Worm (Caenorhabditis elegans) whole organism, L2 larva: ENCODE measurements around the gene sqt-2.

Experiments
- C34F6.9 ChIP-seq: fragments of 150-350 bp; optimal IDR thresholded peaks from 2 replicates; lab custom pipeline; 2014; ENCODE audit warnings: missing biosample characterization, missing genetic modification characterization
- F13H6.1 ChIP-seq: sonication (generic microtip); optimal IDR thresholded peaks from 2 replicates; lab custom pipeline; 2016; ENCODE audit warnings: missing genetic modification characterization, missing compliant biosample characterization
- R02D3.7 ChIP-seq: fragments of 150-350 bp; optimal IDR thresholded peaks from 2 replicates; lab custom pipeline; 2014; ENCODE audit warnings: missing biosample characterization, missing genetic modification characterization
- Y55F3AM.14 ChIP-seq: fragments of 200-800 bp; sonication (Bioruptor generic); optimal IDR thresholded peaks from 2 replicates; lab custom pipeline; 2018; ENCODE audit warnings: mild to moderate bottlenecking, missing genetic modification characterization, missing compliant biosample characterization
- alr-1 ChIP-seq: fragments of 150-350 bp; optimal IDR thresholded peaks from 2 replicates; lab custom pipeline; 2014; ENCODE audit warnings: missing biosample characterization, missing genetic modification characterization
- ama-1 ChIP-seq: fragments of 150-350 bp; optimal IDR thresholded peaks from 2 replicates; lab custom pipeline; 2018; ENCODE audit warnings: inconsistent platforms
- blmp-1 ChIP-seq: sonication (generic microtip); optimal IDR thresholded peaks from 2 replicates; lab custom pipeline; 2017; ENCODE audit warnings: missing genetic modification characterization, mild to moderate bottlenecking, missing compliant biosample characterization, antibody characterized with exemption, moderate library complexity; ENCODE audit not compliant: insufficient read depth
- crh-2 ChIP-seq: sonication (generic microtip); optimal IDR thresholded peaks from 2 replicates; lab custom pipeline; 2017; ENCODE audit warnings: missing biosample characterization, missing genetic modification characterization
- egl-27 ChIP-seq: sonication (generic microtip); optimal IDR thresholded peaks from 3 replicates; lab custom pipeline; 2017; ENCODE audit warnings: missing biosample characterization, missing genetic modification reagents, missing genetic modification characterization
- elt-3 ChIP-seq: sonication (generic microtip); optimal IDR thresholded peaks from 2 replicates; lab custom pipeline; 2017; ENCODE audit warnings: missing biosample characterization, missing genetic modification characterization
- gmeb-1 ChIP-seq: fragments of 150-350 bp; optimal IDR thresholded peaks from 2 replicates; lab custom pipeline; 2014; ENCODE audit warnings: missing biosample characterization, missing genetic modification characterization
- lin-11 ChIP-seq: fragments of 150-350 bp; sonication (generic microtip); optimal IDR thresholded peaks from 2 replicates; lab custom pipeline; 2014; ENCODE audit warnings: missing biosample characterization, missing genetic modification characterization, inconsistent platforms, mixed read lengths
- lin-39 ChIP-seq: fragments of 150-350 bp; optimal IDR thresholded peaks from 2 replicates; lab custom pipeline; 2014; ENCODE audit warnings: missing biosample characterization, missing genetic modification reagents, missing genetic modification characterization
- lsy-2 ChIP-seq, 2 experiments: fragments of 150-350 bp in 1 of 2; sonication (generic microtip) in 1 of 2; optimal IDR thresholded peaks; 2 replicates each; lab custom pipeline; 2014 to 2017; ENCODE audit warnings: missing biosample characterization in 2 of 2, missing genetic modification characterization in 2 of 2
- mab-5 ChIP-seq: fragments of 150-350 bp; optimal IDR thresholded peaks from 2 replicates; lab custom pipeline; 2014; ENCODE audit warnings: missing biosample characterization, missing genetic modification characterization
- mbf-1 ChIP-seq: sonication (generic microtip); optimal IDR thresholded peaks from 2 replicates; lab custom pipeline; 2017; ENCODE audit warnings: missing biosample characterization, missing genetic modification characterization
- nhr-10 ChIP-seq: sonication (generic microtip); optimal IDR thresholded peaks from 2 replicates; lab custom pipeline; 2017; ENCODE audit warnings: missing biosample characterization, missing genetic modification characterization
- nhr-12 ChIP-seq: fragments of 150-350 bp; optimal IDR thresholded peaks from 2 replicates; lab custom pipeline; 2014; ENCODE audit warnings: missing biosample characterization, missing genetic modification characterization
- nhr-129 ChIP-seq: fragments of 150-350 bp; optimal IDR thresholded peaks from 2 replicates; lab custom pipeline; 2014; ENCODE audit warnings: missing biosample characterization, missing genetic modification characterization
- nhr-21 ChIP-seq: fragments of 150-350 bp; optimal IDR thresholded peaks from 2 replicates; lab custom pipeline; 2014; ENCODE audit warnings: missing biosample characterization, missing genetic modification characterization
- nhr-23 ChIP-seq: fragments of 150-350 bp; optimal IDR thresholded peaks from 2 replicates; lab custom pipeline; 2014; ENCODE audit warnings: missing biosample characterization, missing genetic modification reagents, missing genetic modification characterization
- nhr-237 ChIP-seq: fragments of 150-350 bp; optimal IDR thresholded peaks from 2 replicates; lab custom pipeline; 2014; ENCODE audit warnings: missing biosample characterization, missing genetic modification characterization
- nhr-25 ChIP-seq: fragments of 150-350 bp; sonication (generic microtip); optimal IDR thresholded peaks from 3 replicates; lab custom pipeline; 2014; ENCODE audit warnings: missing biosample characterization, missing genetic modification characterization
- nhr-6 ChIP-seq: fragments of 150-350 bp; optimal IDR thresholded peaks from 2 replicates; lab custom pipeline; 2014; ENCODE audit warnings: missing biosample characterization, missing genetic modification characterization
- sem-4 ChIP-seq: fragments of 150-350 bp; optimal IDR thresholded peaks from 2 replicates; lab custom pipeline; 2014; ENCODE audit warnings: missing biosample characterization, missing genetic modification reagents, missing genetic modification characterization
- sma-3 ChIP-seq: sonication (generic microtip); optimal IDR thresholded peaks from 2 replicates; lab custom pipeline; 2016; ENCODE audit warnings: missing genetic modification reagents, missing genetic modification characterization, missing compliant biosample characterization
- sma-9 ChIP-seq, 2 experiments: fragments of 150-350 bp in 1 of 2; sonication (generic microtip) in 1 of 2; optimal IDR thresholded peaks; 2 replicates each; lab custom pipeline; 2014 to 2016; ENCODE audit warnings: missing genetic modification characterization in 2 of 2, mild to moderate bottlenecking in 1 of 2, missing biosample characterization in 1 of 2, missing compliant biosample characterization in 1 of 2, missing genetic modification reagents in 1 of 2, moderate library complexity in 1 of 2
- unc-39 ChIP-seq: fragments of 150-350 bp; optimal IDR thresholded peaks from 2 replicates; lab custom pipeline; 2014; ENCODE audit warnings: missing biosample characterization, missing genetic modification characterization
- unc-55 ChIP-seq: fragments of 150-350 bp; sonication (generic microtip); optimal IDR thresholded peaks from 3 replicates; lab custom pipeline; 2014; ENCODE audit warnings: missing biosample characterization, missing genetic modification reagents, missing genetic modification characterization
- ztf-11 ChIP-seq: sonication (generic microtip); optimal IDR thresholded peaks from 2 replicates; lab custom pipeline; 2017; ENCODE audit warnings: missing biosample characterization, missing genetic modification characterization

sqt-2 gene

DNA sequence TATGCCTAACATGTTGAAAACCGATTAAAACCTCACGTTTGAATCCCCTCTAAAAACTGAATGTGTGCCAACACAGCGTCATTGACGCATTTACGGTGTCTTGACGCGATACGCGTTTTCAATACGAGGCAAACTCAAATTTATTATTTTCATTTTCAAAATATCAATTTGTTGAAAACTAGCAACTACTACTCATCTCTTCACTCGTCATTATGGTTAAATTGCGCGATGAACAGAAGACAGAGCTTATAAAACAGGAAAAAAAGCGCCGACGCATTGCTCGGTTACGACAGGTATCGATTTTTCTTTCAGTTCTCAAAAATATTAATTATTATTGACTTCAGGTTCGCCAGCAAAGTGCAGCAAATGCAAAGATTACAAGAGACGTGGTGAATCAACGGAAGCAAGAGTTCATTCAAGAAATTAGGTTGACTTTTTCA lies 1.5 kb downstream of the sqt-2 start, which contains the start of gene enee-1 (continued):
- TF ChIP-seq blmp-1 (tag; lab: Kevin White, UChicago) (peak; percentile 38), sma-3 (GFP tag; lab: Kevin White, UChicago) (peak; percentile 86), ztf-11 (tag; lab: Kevin White, UChicago) (no peak), unc-55 (peak; percentile 97), mab-5 (tag; lab: Kevin White, UChicago) (peak; percentile 77), nhr-23 (no peak), lin-39 (tag; lab: Kevin White, UChicago) (no peak)

DNA sequence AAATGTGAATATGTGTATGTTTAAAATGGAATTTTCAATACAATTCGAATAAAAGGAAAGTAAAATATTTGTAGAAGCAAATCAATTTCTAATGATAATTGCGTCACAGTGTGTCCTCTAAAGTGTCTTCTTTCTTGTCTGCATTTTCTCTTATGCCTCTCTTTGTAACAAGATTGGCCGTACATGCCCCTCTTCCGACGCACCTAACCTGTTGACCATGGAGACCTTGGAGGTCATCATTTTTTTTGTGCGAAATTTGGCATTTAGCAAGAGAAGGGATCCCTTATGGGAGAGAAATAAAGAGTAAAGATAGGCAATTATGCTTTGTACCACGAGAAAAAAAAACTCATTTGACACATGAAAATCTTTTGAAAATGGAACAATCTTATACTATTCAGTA lies 5.2 kb downstream of the sqt-2 start, which contains the start of gene F23F1.4:
F23F1.4 (minus strand) TSS at position 141 of the 400 bp plus-strand sequence.
- TF ChIP-seq sma-3 (GFP tag; lab: Kevin White, UChicago) (no peak), nhr-25 (tag; lab: Kevin White, UChicago) (peak; percentile 53), alr-1 (tag; lab: Kevin White, UChicago) (no peak), lin-11 (tag; lab: Kevin White, UChicago) (no peak), nhr-6 (peak; percentile 85), Y55F3AM.14 (GFP tag; lab: Kevin White, UChicago) (no peak)

DNA sequence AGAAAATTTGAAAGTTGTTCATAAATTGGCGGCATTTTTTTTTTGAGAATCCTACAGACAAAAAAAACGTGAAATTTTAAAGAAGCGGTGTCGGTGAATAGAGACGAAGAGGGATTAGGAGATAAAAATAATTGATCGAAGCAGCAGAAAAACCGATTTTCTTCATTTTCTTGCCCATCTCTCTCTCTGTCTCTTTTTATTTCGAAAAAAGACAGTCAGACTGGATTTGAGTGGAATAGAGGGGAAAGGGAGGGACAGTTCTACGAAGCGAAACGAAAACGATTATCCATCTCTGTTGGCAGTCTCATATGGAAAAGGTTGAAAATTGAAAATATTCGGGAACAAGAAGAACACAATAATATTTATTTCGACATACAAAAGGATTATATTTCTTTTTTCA lies 6.5 kb downstream of the sqt-2 start:
- TF ChIP-seq nhr-129 (tag; lab: Kevin White, UChicago) (no peak), nhr-6 (peak; percentile 91)

DNA sequence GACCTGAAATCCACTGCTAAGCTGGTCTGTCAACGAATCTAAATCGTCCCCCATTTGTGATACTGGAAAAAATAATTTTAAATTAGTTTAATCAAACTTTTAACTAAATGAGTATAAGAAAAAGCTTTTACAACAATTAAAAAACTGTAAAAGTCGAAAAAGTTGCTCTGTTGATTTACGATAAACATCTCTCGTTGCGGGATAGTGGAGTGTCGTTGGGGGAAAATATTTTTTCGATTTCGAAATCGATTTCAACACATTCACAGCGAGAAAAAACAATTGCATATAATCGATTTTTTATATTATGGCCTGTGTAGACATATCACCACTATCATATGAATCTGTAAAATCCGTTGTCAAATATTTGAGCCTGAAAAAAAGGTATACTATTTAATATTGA lies 8.4 kb downstream of the sqt-2 start, which contains the start of the genes F23F1.5 and fbxc-54:
F23F1.5 (minus strand) TSS at position 64 of the 400 bp plus-strand sequence.
fbxc-54 (plus strand) TSS at position 199 of the 400 bp plus-strand sequence.
- TF ChIP-seq nhr-6 (peak; percentile 88), lsy-2 (tag; optimal IDR thresholded peaks at IDR 0.05; lab: Kevin White, UChicago) (peak in 1 of 2 experiments; percentile 54), C34F6.9 (peak; percentile 49), sma-9 (GFP tag; optimal IDR thresholded peaks at IDR 0.05; lab: Kevin White, UChicago) (no peak), sma-9 (tag; optimal IDR thresholded peaks at IDR 0.05; lab: Kevin White, UChicago) (no peak), mbf-1 (no peak), unc-55 (peak; percentile 80), nhr-237 (tag; lab: Kevin White, UChicago) (no peak), sem-4 (no peak), nhr-12 (tag; lab: Kevin White, UChicago) (no peak), lin-39 (tag; lab: Kevin White, UChicago) (no peak), crh-2 (tag; lab: Kevin White, UChicago) (peak; percentile 15), sma-3 (GFP tag; lab: Kevin White, UChicago) (no peak), nhr-129 (tag; lab: Kevin White, UChicago) (peak; percentile 19), nhr-10 (tag; lab: Kevin White, UChicago) (no peak), gmeb-1 (tag; lab: Kevin White, UChicago) (no peak), egl-27 (no peak)
- TF ChIP-seq, all 48 proteins: peak for 6

DNA sequence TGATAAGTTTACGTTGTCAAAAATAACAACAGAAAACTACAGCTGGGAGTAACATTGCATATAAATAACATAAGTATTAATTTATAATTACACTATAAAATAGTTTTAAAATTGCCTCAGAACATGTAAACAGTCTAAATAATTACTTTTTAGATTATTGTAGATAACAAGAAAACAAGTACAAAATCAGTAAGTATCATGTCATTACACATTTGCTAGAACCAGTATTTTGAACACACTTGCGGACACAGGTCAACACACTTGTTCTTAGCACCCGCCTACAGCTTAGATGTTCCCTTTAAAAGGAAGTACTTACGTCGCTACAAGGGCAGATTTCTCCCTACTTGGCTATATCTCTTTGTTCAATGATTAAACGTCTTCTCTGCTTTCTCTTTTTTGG lies 10.8 kb downstream of the sqt-2 start, which contains the start of gene F23F1.2:
F23F1.2 (plus strand) TSS at position 301 of the 400 bp plus-strand sequence.
- no peak for TF ChIP-seq nhr-237 (tag; lab: Kevin White, UChicago)
- no peak for TF ChIP-seq C34F6.9
- no peak for TF ChIP-seq nhr-21 (tag; lab: Kevin White, UChicago)
- TF ChIP-seq lsy-2 (tag; optimal IDR thresholded peaks at IDR 0.05; lab: Kevin White, UChicago): no peak
- no peak for TF ChIP-seq sma-3 (GFP tag; lab: Kevin White, UChicago)
- no peak for TF ChIP-seq elt-3
- TF ChIP-seq mab-5 (tag; lab: Kevin White, UChicago): no peak
- no peak for TF ChIP-seq F13H6.1
- no peak for TF ChIP-seq unc-39 (tag; lab: Kevin White, UChicago)
- no peak for TF ChIP-seq nhr-12 (tag; lab: Kevin White, UChicago)
- no peak for TF ChIP-seq crh-2 (tag; lab: Kevin White, UChicago)
- TF ChIP-seq egl-27: no peak
- no peak for TF ChIP-seq gmeb-1 (tag; lab: Kevin White, UChicago)

DNA sequence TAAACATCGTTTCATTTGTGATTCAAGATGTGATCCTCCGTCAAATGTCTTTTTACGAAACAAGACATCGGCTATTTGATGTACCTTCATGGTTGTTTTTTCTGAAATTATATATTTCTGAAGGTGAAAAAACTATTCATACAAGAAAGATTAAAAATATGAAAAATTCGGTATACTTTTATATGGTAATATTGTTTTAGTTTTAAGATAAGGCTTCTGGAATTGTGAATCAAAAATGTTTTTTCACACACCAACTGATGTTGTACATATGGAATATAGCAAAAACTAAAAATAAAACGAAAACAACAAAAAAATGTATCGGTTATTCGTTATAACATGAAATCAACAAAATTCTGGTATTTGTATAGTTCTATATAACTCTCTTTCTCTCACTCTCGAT lies 14.1 kb downstream of the sqt-2 start, which contains the start of gene F23F1.6:
F23F1.6 (minus strand) TSS at position 101 of the 400 bp plus-strand sequence.
- TF ChIP-seq R02D3.7 (tag; lab: Kevin White, UChicago) (no peak), nhr-6 (no peak), sma-9 (GFP tag; optimal IDR thresholded peaks at IDR 0.05; lab: Kevin White, UChicago) (no peak), sma-9 (tag; optimal IDR thresholded peaks at IDR 0.05; lab: Kevin White, UChicago) (no peak), ama-1 (lab: Kevin White, UChicago) (no peak)
